Fruit fly (Drosophila melanogaster) whole organism, embryonic: Measurements from ENCODE around the gene CG1575.
A peak's percentile ranks its signal among the peaks of the same experiment; 100 is the strongest.

ENCODE experiments used
- Abd-B ChIP-seq: fragments of 200-800 bp; sonication (Bioruptor generic); optimal IDR thresholded peaks from 2 replicates; lab custom pipeline; 2018; ENCODE audit warnings: missing biosample characterization, mild to moderate bottlenecking, missing genetic modification characterization, moderate library complexity
- CG10431 ChIP-seq: fragments of 200-800 bp; sonication (Bioruptor generic); optimal IDR thresholded peaks from 3 replicates; lab custom pipeline; 2018; ENCODE audit warnings: missing biosample characterization, mild to moderate bottlenecking, missing genetic modification characterization
- CG11504 ChIP-seq: fragments of 200-800 bp; sonication (Bioruptor generic); optimal IDR thresholded peaks from 3 replicates; lab custom pipeline; 2019; ENCODE audit warnings: missing biosample characterization, mild to moderate bottlenecking, missing genetic modification characterization, moderate library complexity
- CG11560 ChIP-seq: fragments of 200-800 bp; sonication (Bioruptor generic); IDR thresholded peaks from 3 replicates; pipeline ENCODE4 v1.3.6; 2022; ENCODE audit warnings: missing biosample characterization, missing genetic modification characterization
- CG12071 ChIP-seq: fragments of 200-800 bp; sonication (Bioruptor generic); optimal IDR thresholded peaks from 3 replicates; lab custom pipeline; 2018; ENCODE audit warnings: missing biosample characterization, mild to moderate bottlenecking, missing genetic modification characterization
- CG12104 ChIP-seq: fragments of 200-800 bp; sonication (Bioruptor generic); optimal IDR thresholded peaks from 3 replicates; lab custom pipeline; 2016; ENCODE audit warnings: missing biosample characterization, missing genetic modification characterization
- CG12744 ChIP-seq: fragments of 200-800 bp; sonication (Bioruptor generic); optimal IDR thresholded peaks from 2 replicates; lab custom pipeline; 2016; ENCODE audit warnings: missing biosample characterization, missing genetic modification characterization
- CG14050 ChIP-seq: fragments of 200-800 bp; sonication (Bioruptor generic); IDR thresholded peaks from 3 replicates; pipeline ENCODE4 v1.3.6; 2022; ENCODE audit warnings: missing biosample characterization, missing genetic modification characterization
- CG15696 ChIP-seq: fragments of 200-800 bp; sonication (Bioruptor generic); optimal IDR thresholded peaks from 2 replicates; lab custom pipeline; 2019; ENCODE audit warnings: missing biosample characterization, mild to moderate bottlenecking, missing genetic modification characterization, moderate library complexity
- CG1602 ChIP-seq: fragments of 200-800 bp; sonication (Bioruptor generic); optimal IDR thresholded peaks from 3 replicates; lab custom pipeline; 2016; ENCODE audit warnings: missing biosample characterization, missing genetic modification characterization
- CG17612 ChIP-seq: fragments of 200-800 bp; sonication (Bioruptor generic); IDR thresholded peaks from 2 replicates; pipeline ENCODE4 v1.3.6; 2022; ENCODE audit warnings: missing biosample characterization, missing genetic modification characterization
- CG2199 ChIP-seq: fragments of 200-800 bp; sonication (Bioruptor generic); IDR thresholded peaks from 3 replicates; pipeline ENCODE4 v1.3.6; 2022; ENCODE audit warnings: missing biosample characterization, missing genetic modification characterization
- CG2202 ChIP-seq: fragments of 200-800 bp; sonication (Bioruptor generic); optimal IDR thresholded peaks from 2 replicates; lab custom pipeline; 2018; ENCODE audit warnings: missing biosample characterization, mild to moderate bottlenecking, missing genetic modification characterization
- CG2712 ChIP-seq: fragments of 200-800 bp; optimal IDR thresholded peaks from 3 replicates; lab custom pipeline; 2019; ENCODE audit warnings: missing biosample characterization, mild to moderate bottlenecking, missing genetic modification characterization, moderate library complexity
- CG31441 ChIP-seq: fragments of 200-800 bp; sonication (Bioruptor generic); IDR thresholded peaks from 2 replicates; pipeline ENCODE4 v1.3.6; 2022; ENCODE audit warnings: missing biosample characterization, missing genetic modification characterization
- CG3163 ChIP-seq: fragments of 200-800 bp; sonication (Bioruptor generic); optimal IDR thresholded peaks from 3 replicates; lab custom pipeline; 2016; ENCODE audit warnings: missing biosample characterization, missing genetic modification characterization
- CG3838 ChIP-seq: fragments of 200-800 bp; sonication (Bioruptor generic); optimal IDR thresholded peaks from 3 replicates; lab custom pipeline; 2016; ENCODE audit warnings: missing biosample characterization, missing genetic modification characterization
- CG6654 ChIP-seq: fragments of 200-800 bp; sonication (Bioruptor generic); optimal IDR thresholded peaks from 2 replicates; lab custom pipeline; 2017; ENCODE audit warnings: missing biosample characterization, mild to moderate bottlenecking, missing genetic modification characterization
- CG6854 ChIP-seq: fragments of 200-800 bp; sonication (Bioruptor generic); optimal IDR thresholded peaks from 3 replicates; lab custom pipeline; 2017; ENCODE audit warnings: missing biosample characterization, mild to moderate bottlenecking, missing genetic modification characterization
- CG8281 ChIP-seq: fragments of 200-800 bp; sonication (Bioruptor generic); optimal IDR thresholded peaks from 2 replicates; lab custom pipeline; 2018; ENCODE audit warnings: missing biosample characterization, mild to moderate bottlenecking, missing genetic modification characterization, moderate library complexity
- CHES-1-like ChIP-seq: fragments of 200-800 bp; sonication (Bioruptor generic); optimal IDR thresholded peaks from 2 replicates; lab custom pipeline; 2016; ENCODE audit warnings: missing biosample characterization, missing genetic modification characterization
- Camta ChIP-seq: fragments of 200-800 bp; sonication (Bioruptor generic); optimal IDR thresholded peaks from 2 replicates; lab custom pipeline; 2016; ENCODE audit warnings: missing biosample characterization, missing genetic modification characterization
- Doc2 ChIP-seq: fragments of 200-800 bp; sonication (Bioruptor generic); IDR thresholded peaks from 2 replicates; pipeline ENCODE4 v1.3.6; 2022; ENCODE audit warnings: missing biosample characterization, missing genetic modification characterization
- Fer2 ChIP-seq: fragments of 200-800 bp; sonication (Bioruptor generic); optimal IDR thresholded peaks from 2 replicates; lab custom pipeline; 2018; ENCODE audit warnings: missing biosample characterization, mild to moderate bottlenecking, missing genetic modification characterization, moderate library complexity
- H15 ChIP-seq: fragments of 200-800 bp; sonication (Bioruptor generic); IDR thresholded peaks from 3 replicates; pipeline ENCODE4 v1.3.6; 2022; ENCODE audit warnings: missing biosample characterization, missing genetic modification characterization
- Kr ChIP-seq: fragments of 200-800 bp; sonication (Bioruptor generic); optimal IDR thresholded peaks from 2 replicates; lab custom pipeline; 2017; ENCODE audit warnings: missing biosample characterization, mild to moderate bottlenecking, missing genetic modification characterization
- MESR4 ChIP-seq: fragments of 200-800 bp; sonication (Bioruptor generic); optimal IDR thresholded peaks from 2 replicates; lab custom pipeline; 2018; ENCODE audit warnings: missing biosample characterization, mild to moderate bottlenecking, missing genetic modification characterization, moderate library complexity
- NC2β ChIP-seq: fragments of 200-800 bp; sonication (Bioruptor generic); optimal IDR thresholded peaks from 2 replicates; lab custom pipeline; 2016; ENCODE audit warnings: missing biosample characterization, missing genetic modification characterization
- NFAT ChIP-seq: fragments of 200-800 bp; sonication (Bioruptor generic); IDR thresholded peaks from 2 replicates; pipeline ENCODE4 v1.3.6; 2022; ENCODE audit warnings: missing biosample characterization, missing genetic modification characterization
- Opbp ChIP-seq: fragments of 200-800 bp; sonication (Bioruptor generic); IDR thresholded peaks from 3 replicates; pipeline ENCODE4 v1.3.6; 2022; ENCODE audit warnings: missing biosample characterization, missing genetic modification characterization; ENCODE audit not compliant: partially characterized antibody
- ab ChIP-seq: fragments of 200-800 bp; sonication (Bioruptor generic); optimal IDR thresholded peaks from 2 replicates; lab custom pipeline; 2016; ENCODE audit warnings: missing biosample characterization, missing genetic modification characterization
- danr ChIP-seq: fragments of 200-800 bp; sonication (Bioruptor generic); IDR thresholded peaks from 2 replicates; pipeline ENCODE4 v1.3.6; 2022; ENCODE audit warnings: missing biosample characterization, missing genetic modification characterization
- dmrt11E ChIP-seq: fragments of 200-800 bp; sonication (Bioruptor generic); optimal IDR thresholded peaks from 3 replicates; lab custom pipeline; 2018; ENCODE audit warnings: missing biosample characterization, mild to moderate bottlenecking, missing genetic modification characterization, moderate library complexity
- dysf ChIP-seq: fragments of 200-800 bp; sonication (Bioruptor generic); IDR thresholded peaks from 3 replicates; pipeline ENCODE4 v1.3.6; 2022; ENCODE audit warnings: missing biosample characterization, missing genetic modification characterization
- gem ChIP-seq: fragments of 200-800 bp; sonication (Bioruptor generic); optimal IDR thresholded peaks from 2 replicates; lab custom pipeline; 2019; ENCODE audit warnings: missing biosample characterization, mild to moderate bottlenecking, missing genetic modification characterization, moderate library complexity
- hbn ChIP-seq: fragments of 200-800 bp; sonication (Bioruptor generic); IDR thresholded peaks from 2 replicates; pipeline ENCODE4 v1.3.6; 2022; ENCODE audit warnings: missing biosample characterization, missing genetic modification characterization; ENCODE audit not compliant: partially characterized antibody
- insv ChIP-seq, 2 experiments: fragments of 200-800 bp; sonication (Bioruptor generic); optimal IDR thresholded peaks; 3 replicates each; lab custom pipeline; 2016 to 2018; ENCODE audit warnings: missing biosample characterization in 2 of 2, missing genetic modification characterization in 2 of 2
- jumu ChIP-seq: fragments of 200-800 bp; sonication (Bioruptor generic); optimal IDR thresholded peaks from 3 replicates; lab custom pipeline; 2016; ENCODE audit warnings: missing biosample characterization, missing genetic modification characterization
- klu ChIP-seq: fragments of 200-800 bp; sonication (Bioruptor generic); IDR thresholded peaks from 2 replicates; pipeline ENCODE4 v1.3.6; 2022; ENCODE audit warnings: missing biosample characterization, missing genetic modification characterization
- knrl ChIP-seq: fragments of 200-800 bp; sonication (Bioruptor generic); IDR thresholded peaks from 3 replicates; pipeline ENCODE4 v1.3.6; 2022; ENCODE audit warnings: missing biosample characterization, missing genetic modification characterization; ENCODE audit not compliant: partially characterized antibody
- pho ChIP-seq: fragments of 200-800 bp; sonication (Bioruptor generic); optimal IDR thresholded peaks from 2 replicates; lab custom pipeline; 2016; ENCODE audit warnings: missing biosample characterization, missing genetic modification characterization
- prd ChIP-seq, 3 experiments: fragments of >200 bp in 2 of 3; fragments of 200-800 bp in 1 of 3; sonication (Bioruptor generic) in 1 of 3; optimal IDR thresholded peaks in 2 of 3; IDR thresholded peaks in 1 of 3; 2 replicates in 2 of 3; 3 replicates in 1 of 3; pipeline versions ENCODE4 v1.3.6 to Lab custom; 2017 to 2022; ENCODE audit warnings: missing biosample characterization in 1 of 3, missing genetic modification characterization in 1 of 3
- repo ChIP-seq: fragments of 200-800 bp; sonication (Bioruptor generic); optimal IDR thresholded peaks from 2 replicates; lab custom pipeline; 2016; ENCODE audit warnings: missing biosample characterization, missing genetic modification characterization
- rib ChIP-seq: fragments of 200-800 bp; sonication (Bioruptor generic); IDR thresholded peaks from 2 replicates; pipeline ENCODE4 v1.3.6; 2022; ENCODE audit warnings: missing biosample characterization, missing genetic modification characterization
- run ChIP-seq: fragments of 200-800 bp; sonication (Bioruptor generic); optimal IDR thresholded peaks from 3 replicates; lab custom pipeline; 2018; ENCODE audit warnings: missing biosample characterization, mild to moderate bottlenecking, missing genetic modification characterization
- sob ChIP-seq: fragments of 200-800 bp; sonication (Bioruptor generic); IDR thresholded peaks from 2 replicates; pipeline ENCODE4 v1.3.6; 2022; ENCODE audit warnings: missing biosample characterization, missing genetic modification characterization

The CG1575 gene

DNA sequence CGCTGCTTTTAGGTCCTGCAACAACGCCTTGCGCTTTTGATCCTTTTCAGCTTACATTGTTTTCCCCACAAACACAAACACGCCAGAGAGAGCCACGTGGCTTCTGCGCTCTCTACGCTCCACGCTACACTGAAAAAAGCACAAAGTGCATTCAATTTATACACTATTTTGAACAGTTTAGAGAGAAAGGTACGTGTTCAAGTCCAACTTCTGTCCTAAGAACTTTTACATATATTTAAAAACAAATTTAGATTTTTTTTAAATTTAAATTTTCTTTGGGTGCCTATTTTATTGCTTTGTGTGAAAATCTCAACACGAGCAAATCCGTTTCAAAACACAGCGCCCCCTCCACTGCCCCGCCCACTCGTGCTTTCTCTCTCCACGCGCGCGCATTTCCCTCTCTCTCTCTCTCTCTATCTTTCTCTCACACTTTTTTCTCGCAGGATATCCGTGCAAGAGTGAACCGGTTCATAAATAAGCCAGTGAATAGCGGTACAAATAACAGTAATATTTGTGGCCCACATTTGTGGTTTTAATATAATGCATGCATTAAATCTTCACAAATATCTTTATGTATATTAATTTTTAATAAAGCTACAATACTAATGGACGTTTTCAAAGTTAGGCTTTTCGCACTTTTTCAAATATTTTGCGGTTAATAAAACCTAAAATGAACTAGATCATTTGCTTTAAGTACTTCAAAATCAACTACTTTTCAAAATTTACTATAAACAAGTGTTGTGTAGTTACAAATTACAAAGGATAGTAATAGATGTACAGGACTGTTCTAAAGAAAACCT is 16.6 kb upstream of the CG1575 start (continued):
- TF ChIP-seq gem (tag; lab: Kevin White, UChicago) = peak; percentile 89
- peak; percentile 21 for TF ChIP-seq CG8281 (tag; lab: Kevin White, UChicago)
- peak; percentile 28 for TF ChIP-seq pho (GFP tag; lab: Kevin White, UChicago)
- peak; percentile 80 for TF ChIP-seq CG11504 (tag; lab: Kevin White, UChicago)
- TF ChIP-seq sob (GFP tag; lab: Robert Waterston, UW) = peak; percentile 89
- TF ChIP-seq Doc2 (GFP tag; lab: Robert Waterston, UW) = no peak
- peak; percentile 90 for TF ChIP-seq CG2199 (GFP tag; lab: Robert Waterston, UW)
- peak; percentile 84 for TF ChIP-seq CG14050 (GFP tag; lab: Robert Waterston, UW)
- TF ChIP-seq jumu (GFP tag; lab: Kevin White, UChicago) = peak; percentile 49
- TF ChIP-seq H15 (GFP tag; lab: Robert Waterston, UW) = peak; percentile 81; the same call in 2 of the 3 replicates
- peak; percentile 81 for TF ChIP-seq CG6854 (GFP tag; lab: Kevin White, UChicago)
- TF ChIP-seq CG17612 (GFP tag; lab: Robert Waterston, UW) = peak; percentile 68
- no peak for TF ChIP-seq Fer2 (tag; lab: Kevin White, UChicago)
- TF ChIP-seq CG2712 (tag; lab: Kevin White, UChicago) = peak; percentile 87
- peak; percentile 74 for TF ChIP-seq run (tag; lab: Kevin White, UChicago)
- TF ChIP-seq CG12744 (GFP tag; lab: Kevin White, UChicago) = peak; percentile 53
- TF ChIP-seq prd (optimal IDR thresholded peaks at IDR 0.05; lab: Kevin White, UChicago) = no peak
- TF ChIP-seq prd (GFP tag; IDR thresholded peaks at IDR 0.05; lab: Robert Waterston, UW) = peak; percentile 90
- TF ChIP-seq CG12071 (GFP tag; lab: Kevin White, UChicago) = peak; percentile 71
- TF ChIP-seq Camta (GFP tag; lab: Kevin White, UChicago) = peak; percentile 47
- TF ChIP-seq NFAT (GFP tag; lab: Robert Waterston, UW) = peak; percentile 64
- TF ChIP-seq klu = peak; percentile 58; the same call in 1 of the 2 replicates
- peak; percentile 61 for TF ChIP-seq CG3838
- TF ChIP-seq CG3163 = no peak
- no peak for TF ChIP-seq insv (GFP tag; optimal IDR thresholded peaks at IDR 0.05; lab: Kevin White, UChicago)
- TF ChIP-seq CG10431 = peak; percentile 59
- no peak for TF ChIP-seq ab (GFP tag; lab: Kevin White, UChicago)
- peak; percentile 43 for TF ChIP-seq CG1602 (GFP tag; lab: Kevin White, UChicago)
- TF ChIP-seq danr (GFP tag; lab: Robert Waterston, UW) = peak; percentile 63; the same call in 1 of the 2 replicates
- TF ChIP-seq Opbp (GFP tag; lab: Robert Waterston, UW) = no peak
- TF ChIP-seq CG31441 (GFP tag; lab: Robert Waterston, UW) = peak; percentile 87
- peak; percentile 36 for TF ChIP-seq CG15696 (tag; lab: Kevin White, UChicago)
- peak; percentile 47 for TF ChIP-seq dmrt11E
- no peak for TF ChIP-seq knrl
- no peak for TF ChIP-seq Kr
- no peak for TF ChIP-seq hbn (GFP tag; lab: Robert Waterston, UW)
- peak; percentile 62 for TF ChIP-seq CG6654 (GFP tag; lab: Kevin White, UChicago)
- peak; percentile 46 for TF ChIP-seq Abd-B (GFP tag; lab: Kevin White, UChicago)
- TF ChIP-seq NC2β = peak; percentile 19
- TF ChIP-seq CHES-1-like (GFP tag; lab: Kevin White, UChicago) = peak; percentile 29
- peak; percentile 71 for TF ChIP-seq CG11560
- peak; percentile 90 for TF ChIP-seq dysf (GFP tag; lab: Robert Waterston, UW)
- TF ChIP-seq repo (GFP tag; lab: Kevin White, UChicago) = no peak
- peak; percentile 68 for TF ChIP-seq CG12104 (GFP tag; lab: Kevin White, UChicago)
- TF ChIP-seq rib (GFP tag; lab: Robert Waterston, UW) = peak; percentile 78
- peak; percentile 22 for TF ChIP-seq MESR4 (GFP tag; lab: Kevin White, UChicago)
- peak; percentile 60 for TF ChIP-seq CG2202 (tag; lab: Kevin White, UChicago)
- TF ChIP-seq, all 482 proteins: peak for 362
